Worm (Caenorhabditis elegans): ENCODE results near the gene wdr-60.
A peak's percentile ranks its signal among the peaks of the same experiment; 100 is the strongest.

Gene wdr-60

ce11 chrIII:5031375-5031836 lies 44.4 kb downstream of the wdr-60 start:
- TF ChIP-seq jun-1 (tag; optimal IDR thresholded peaks at IDR 0.05): peak; percentile 69
- TF ChIP-seq hmg-11 (tag; optimal IDR thresholded peaks at IDR 0.05): peak; percentile 94
- peak; percentile 67 for TF ChIP-seq nhr-23 (tag; optimal IDR thresholded peaks at IDR 0.05)
- TF ChIP-seq elt-2 (tag; optimal IDR thresholded peaks at IDR 0.05): peak; percentile 62
- TF ChIP-seq pha-4 (tag; optimal IDR thresholded peaks at IDR 0.05): peak; percentile 76
- TF ChIP-seq nhr-43 (tag; optimal IDR thresholded peaks at IDR 0.05; ENCODE audit: poor library complexity, severe bottlenecking): peak; percentile 58
- peak; percentile 67 for TF ChIP-seq nhr-25 (tag; optimal IDR thresholded peaks at IDR 0.05)
- TF ChIP-seq nfya-1 (tag; optimal IDR thresholded peaks at IDR 0.05; ENCODE audit: insufficient read depth): peak; percentile 67
- peak; percentile 10 for TF ChIP-seq R02D3.7 (tag; optimal IDR thresholded peaks at IDR 0.05)
- peak; percentile 59 for TF ChIP-seq lin-39 (tag; optimal IDR thresholded peaks at IDR 0.05)
- peak; percentile 65 for TF ChIP-seq tbx-2 (tag; optimal IDR thresholded peaks at IDR 0.05)
- peak; percentile 11 for TF ChIP-seq elt-1 (tag; optimal IDR thresholded peaks at IDR 0.05)
- peak; percentile 73 for TF ChIP-seq lsy-12 (tag; optimal IDR thresholded peaks at IDR 0.05)
- TF ChIP-seq aly-2 (tag; optimal IDR thresholded peaks at IDR 0.05): peak; percentile 32
- peak; percentile 65 for TF ChIP-seq skn-1 (tag; optimal IDR thresholded peaks at IDR 0.05)

- no peak for TF ChIP-seq ZK546.5 (tag; optimal IDR thresholded peaks at IDR 0.05)
- no peak for TF ChIP-seq nhr-28 (tag; optimal IDR thresholded peaks at IDR 0.05)
- peak; percentile 4 for TF ChIP-seq egl-5 (tag; optimal IDR thresholded peaks at IDR 0.05)
- no peak for TF ChIP-seq eor-1 (tag; optimal IDR thresholded peaks at IDR 0.05)
- no peak for TF ChIP-seq lsy-12 (tag; optimal IDR thresholded peaks at IDR 0.05)
Measured at ce11 chrIII:5036158-5036557, 49.1 kb downstream of the wdr-60 start, which contains the start of gene C45G9.6. Gene C45G9.6 (plus strand): TSS chrIII:5036458.

All from whole organism, L3 larva.